Worm (Caenorhabditis elegans) whole organism, early embryonic: ENCODE data around the gene ada-2.

Experiments
- aly-1 ChIP-seq: sonication (generic microtip); optimal IDR thresholded peaks from 2 replicates; lab custom pipeline; 2016; ENCODE audit warnings: missing genetic modification characterization, missing compliant biosample characterization
- ama-1 ChIP-seq: fragments of 150-350 bp; optimal IDR thresholded peaks from 2 replicates; lab custom pipeline; 2014
- ceh-36 ChIP-seq: sonication (generic microtip); optimal IDR thresholded peaks from 2 replicates; lab custom pipeline; 2016; ENCODE audit warnings: missing genetic modification characterization, inconsistent platforms, missing compliant biosample characterization
- flt-1 ChIP-seq: fragments of 200-800 bp; sonication (Bioruptor generic); IDR thresholded peaks from 2 replicates; pipeline ENCODE4 v1.3.6; 2022; ENCODE audit warnings: missing genetic modification characterization, missing compliant biosample characterization
- hmbx-1 ChIP-seq: sonication (generic microtip); optimal IDR thresholded peaks from 2 replicates; lab custom pipeline; 2016; ENCODE audit warnings: mild to moderate bottlenecking, missing genetic modification characterization, missing compliant biosample characterization
- hmg-4 ChIP-seq: fragments of 200-800 bp; sonication (Bioruptor generic); optimal IDR thresholded peaks from 2 replicates; lab custom pipeline; 2018; ENCODE audit warnings: mild to moderate bottlenecking, missing genetic modification characterization, missing compliant biosample characterization
- sea-1 ChIP-seq: fragments of 200-800 bp; sonication (Bioruptor generic); conservative IDR thresholded peaks from 2 replicates; pipeline ENCODE4 v1.3.6; 2022; ENCODE audit warnings: missing genetic modification characterization, missing compliant biosample characterization
- tra-4 ChIP-seq: sonication (generic microtip); optimal IDR thresholded peaks from 2 replicates; lab custom pipeline; 2017; ENCODE audit warnings: missing genetic modification characterization, missing compliant biosample characterization

DNA sequence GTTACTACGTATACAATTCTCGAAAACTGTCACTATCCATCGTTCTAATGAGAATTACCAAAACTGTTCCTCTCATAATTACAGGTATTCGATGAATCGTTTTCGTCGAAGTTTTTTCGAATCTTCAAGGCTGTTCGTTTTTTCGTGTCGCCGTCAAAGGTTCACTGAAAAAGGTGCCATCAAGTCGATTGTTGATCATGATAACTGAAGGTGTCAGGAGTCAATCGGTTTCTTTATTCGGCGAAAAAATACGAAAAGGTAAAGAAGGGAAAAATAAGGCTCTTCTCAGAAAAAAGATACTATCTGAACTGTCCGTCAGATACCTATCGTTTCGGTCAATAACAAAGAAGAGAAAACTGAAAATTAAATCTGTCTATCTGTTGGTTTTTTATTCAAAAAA is 13.3 kb upstream of the ada-2 start:
- TF ChIP-seq ama-1 (lab: Kevin White, UChicago) (no peak), tra-4 (tag; lab: Kevin White, UChicago) (no peak), ceh-36 (no peak), sea-1 (GFP tag; lab: Robert Waterston, UW) (no peak), aly-1 (tag; lab: Kevin White, UChicago) (no peak), flt-1 (no peak), hmg-4 (GFP tag; lab: Kevin White, UChicago) (no peak), hmbx-1 (tag; lab: Kevin White, UChicago) (no peak)
